Fruit fly (Drosophila melanogaster) whole organism, embryonic: Measurements from ENCODE around the gene sud1.

ENCODE experiments used
- Aef1 ChIP-seq: fragments of 200-800 bp; sonication (Bioruptor generic); IDR thresholded peaks from 3 replicates; pipeline ENCODE4 v1.3.6; 2022; ENCODE audit warnings: missing biosample characterization, missing genetic modification characterization
- CG31365 ChIP-seq: fragments of 200-800 bp; sonication (Bioruptor generic); optimal IDR thresholded peaks from 2 replicates; lab custom pipeline; 2018; ENCODE audit warnings: missing biosample characterization, mild to moderate bottlenecking, missing genetic modification characterization
- pan ChIP-seq, 4 experiments: fragments of >200 bp in 3 of 4; fragments of 200-800 bp in 1 of 4; sonication (Bioruptor generic) in 1 of 4; optimal IDR thresholded peaks in 3 of 4; IDR thresholded peaks in 1 of 4; 2 replicates each; pipeline versions ENCODE4 v1.3.6 to Lab custom; 2017 to 2022; ENCODE audit warnings: missing biosample characterization in 2 of 4, missing genetic modification characterization in 2 of 4, mixed read lengths in 1 of 4

dm6 chr3R:24900816-24901215, 16.8 kb downstream of the sud1 start, which contains the start of gene CG10845:
- no peak for TF ChIP-seq CG31365
- TF ChIP-seq Aef1 (GFP tag; lab: Robert Waterston, UW), result no peak
- no peak for TF ChIP-seq pan (optimal IDR thresholded peaks at IDR 0.05; lab: Kevin White, UChicago)
- TF ChIP-seq pan (GFP tag; optimal IDR thresholded peaks at IDR 0.05 in 1 of 2, IDR thresholded peaks at IDR 0.05 in 1 of 2), result no peak
